Worm (Caenorhabditis elegans) whole organism, early embryonic: Measurements from ENCODE around the gene col-94.

Experiments
- B0310.2 ChIP-seq: sonication (generic microtip); optimal IDR thresholded peaks from 2 replicates; lab custom pipeline; 2016; ENCODE audit warnings: mild to moderate bottlenecking, missing genetic modification characterization, missing compliant biosample characterization
- F13C5.2 ChIP-seq: sonication (generic microtip); optimal IDR thresholded peaks from 2 replicates; lab custom pipeline; 2017; ENCODE audit warnings: mild to moderate bottlenecking, missing genetic modification characterization, inconsistent platforms, missing compliant biosample characterization
- ama-1 ChIP-seq: fragments of 150-350 bp; optimal IDR thresholded peaks from 2 replicates; lab custom pipeline; 2014
- hnd-1 ChIP-seq: sonication (generic microtip); optimal IDR thresholded peaks from 2 replicates; lab custom pipeline; 2016; ENCODE audit warnings: missing genetic modification characterization, missing compliant biosample characterization
- pes-1 ChIP-seq: fragments of 200-800 bp; sonication (Bioruptor generic); IDR thresholded peaks from 2 replicates; pipeline ENCODE4 v1.3.6; 2022; ENCODE audit warnings: missing genetic modification reagents, missing genetic modification characterization, missing compliant biosample characterization
- tbx-37 ChIP-seq: fragments of 200-800 bp; sonication (Bioruptor generic); conservative IDR thresholded peaks from 2 replicates; pipeline ENCODE4 v1.3.6; 2022; ENCODE audit warnings: missing genetic modification reagents, missing genetic modification characterization, missing compliant biosample characterization

- TF ChIP-seq ama-1 (lab: Kevin White, UChicago) = no peak
- no peak for TF ChIP-seq F13C5.2 (tag; lab: Kevin White, UChicago)
- no peak for TF ChIP-seq tbx-37 (GFP tag; lab: Robert Waterston, UW)
- TF ChIP-seq hnd-1 (tag; lab: Kevin White, UChicago) = no peak
- TF ChIP-seq B0310.2 (tag; lab: Kevin White, UChicago) = no peak
- no peak for TF ChIP-seq pes-1 (GFP tag; lab: Robert Waterston, UW)
These were observed 24.8 kb downstream of the col-94 start for ce11 chrIII:10962910-10963309.
